Worm (Caenorhabditis elegans) whole organism, midembryonic: ENCODE data around the gene C24B5.4.

Experiments used
- T22C8.4 ChIP-seq: fragments of 200-800 bp; sonication (Bioruptor generic); IDR thresholded peaks from 2 replicates; pipeline ENCODE4 v1.3.6; 2022; ENCODE audit warnings: missing genetic modification characterization, missing compliant biosample characterization
- cog-1 ChIP-seq: sonication (generic microtip); optimal IDR thresholded peaks from 2 replicates; lab custom pipeline; 2016; ENCODE audit warnings: missing genetic modification characterization, missing compliant biosample characterization
- flt-1 ChIP-seq: fragments of 200-800 bp; sonication (Bioruptor generic); IDR thresholded peaks from 2 replicates; pipeline ENCODE4 v1.3.6; 2022; ENCODE audit warnings: missing genetic modification characterization, missing compliant biosample characterization
- klf-2 ChIP-seq: fragments of 200-800 bp; sonication (Bioruptor generic); conservative IDR thresholded peaks from 2 replicates; pipeline ENCODE4 v1.3.6; 2022; ENCODE audit warnings: missing genetic modification reagents, missing genetic modification characterization, missing compliant biosample characterization
- med-1 ChIP-seq: sonication (generic microtip); optimal IDR thresholded peaks from 2 replicates; lab custom pipeline; 2017; ENCODE audit warnings: missing genetic modification characterization, mild to moderate bottlenecking, missing compliant biosample characterization, antibody characterized with exemption, missing genetic modification reagents; ENCODE audit not compliant: insufficient read depth
- ref-1 ChIP-seq: fragments of 200-800 bp; sonication (Bioruptor generic); conservative IDR thresholded peaks from 2 replicates; pipeline ENCODE4 v1.3.6; 2022; ENCODE audit warnings: missing genetic modification reagents, missing genetic modification characterization, missing compliant biosample characterization
- tab-1 ChIP-seq: fragments of 200-800 bp; sonication (Bioruptor generic); IDR thresholded peaks from 2 replicates; pipeline ENCODE4 v1.3.6; 2022; ENCODE audit warnings: missing genetic modification characterization, missing compliant biosample characterization
- ztf-23 ChIP-seq: fragments of 200-800 bp; sonication (Bioruptor generic); IDR thresholded peaks from 2 replicates; pipeline ENCODE4 v1.3.6; 2022; ENCODE audit warnings: missing genetic modification reagents, missing genetic modification characterization, missing compliant biosample characterization
- ztf-29 ChIP-seq: fragments of 200-800 bp; sonication (Bioruptor generic); IDR thresholded peaks from 2 replicates; pipeline ENCODE4 v1.3.6; 2022; ENCODE audit warnings: missing genetic modification reagents, missing genetic modification characterization, missing compliant biosample characterization

C24B5.4 gene

DNA sequence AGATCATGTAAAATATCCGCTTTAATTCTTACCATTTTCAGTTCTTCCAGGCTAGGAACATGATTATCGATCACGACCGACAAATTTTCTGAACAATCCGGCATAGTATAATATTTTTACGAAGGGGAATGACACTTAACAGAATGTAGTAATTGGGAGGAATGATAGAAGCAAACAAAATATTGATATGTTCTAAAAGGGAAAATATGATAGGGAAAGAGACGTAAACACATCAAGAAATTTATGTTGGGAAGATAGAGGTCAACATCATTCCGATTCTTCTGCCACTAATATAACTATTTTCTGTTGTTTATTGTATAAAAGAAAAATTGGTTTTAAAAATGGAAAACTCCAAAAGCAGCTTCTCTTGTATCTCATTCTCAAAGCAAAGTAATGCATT lies at the start of gene C24B5.4:
TSS of gene C24B5.4 (minus strand) at position 206 of the 400 bp plus-strand sequence.
- TF ChIP-seq med-1 (GFP tag; lab: Kevin White, UChicago) = no peak
- TF ChIP-seq ztf-29 (GFP tag; lab: Robert Waterston, UW) = no peak
- no peak for TF ChIP-seq klf-2 (GFP tag; lab: Robert Waterston, UW)
- TF ChIP-seq T22C8.4 (GFP tag; lab: Robert Waterston, UW) = no peak
- TF ChIP-seq ref-1 (GFP tag; lab: Robert Waterston, UW) = no peak
- no peak for TF ChIP-seq cog-1 (tag; lab: Kevin White, UChicago)
- no peak for TF ChIP-seq ztf-23
- no peak for TF ChIP-seq flt-1 (GFP tag; lab: Robert Waterston, UW)
- no peak for TF ChIP-seq tab-1 (GFP tag; lab: Robert Waterston, UW)

- no peak for TF ChIP-seq T22C8.4 (GFP tag; lab: Robert Waterston, UW)
- TF ChIP-seq ref-1 (GFP tag; lab: Robert Waterston, UW) = no peak
These were observed 49.1 kb upstream of the C24B5.4 start, which contains the start of gene aat-2 for ce11 chrV:9246260-9246659. aat-2 (minus strand) TSS chrV:9246360.

DNA sequence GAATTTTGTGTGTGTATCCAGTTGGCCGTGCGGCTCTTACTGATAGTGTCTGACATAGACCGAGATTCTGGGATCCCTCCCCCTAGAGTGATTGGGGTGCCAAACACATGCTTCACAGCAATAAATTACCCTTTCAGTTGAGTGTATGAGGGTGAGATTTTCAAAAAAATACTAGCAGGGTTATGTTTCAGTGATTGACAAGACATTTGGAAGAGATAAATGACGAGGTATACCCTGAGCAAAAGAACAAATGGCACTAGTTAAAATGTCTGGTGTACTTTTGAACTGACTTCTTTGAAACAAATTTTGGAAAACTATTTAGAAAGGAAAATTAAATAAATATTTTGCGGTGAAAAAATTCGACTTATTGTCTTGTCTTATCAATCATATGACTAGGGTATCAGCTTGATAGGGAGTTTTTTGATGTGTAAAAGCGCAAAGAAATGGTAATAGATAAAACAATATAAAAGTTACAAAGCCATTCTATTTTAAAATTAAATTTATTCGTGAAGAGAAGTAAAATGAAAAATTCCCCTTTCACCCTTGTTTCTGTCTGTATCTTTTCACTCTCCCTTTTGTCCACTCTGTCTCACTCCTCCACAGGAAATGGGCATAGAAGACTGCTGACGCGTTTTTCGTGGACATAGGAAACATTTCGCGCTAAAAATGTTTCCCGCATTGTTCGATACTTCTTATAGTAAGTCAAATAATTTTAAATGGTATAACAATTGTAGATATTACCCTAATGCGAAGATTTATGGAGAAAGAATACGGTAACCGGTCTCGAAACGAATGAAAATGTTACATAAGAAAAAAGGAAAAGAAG lies 46.3 kb upstream of the C24B5.4 start, which contains the start of gene glo-4:
TSS of gene glo-4 (minus strand) at position 51 of the 826 bp plus-strand sequence.
- TF ChIP-seq ztf-23 = no peak
- TF ChIP-seq T22C8.4 (GFP tag; lab: Robert Waterston, UW) = no peak
- no peak for TF ChIP-seq tab-1 (GFP tag; lab: Robert Waterston, UW)
- no peak for TF ChIP-seq ref-1 (GFP tag; lab: Robert Waterston, UW)
- no peak for TF ChIP-seq klf-2 (GFP tag; lab: Robert Waterston, UW)
- no peak for TF ChIP-seq med-1 (GFP tag; lab: Kevin White, UChicago)
- TF ChIP-seq flt-1 (GFP tag; lab: Robert Waterston, UW) = no peak
- TF ChIP-seq ztf-29 (GFP tag; lab: Robert Waterston, UW) = no peak
- TF ChIP-seq cog-1 (tag; lab: Kevin White, UChicago) = no peak

DNA sequence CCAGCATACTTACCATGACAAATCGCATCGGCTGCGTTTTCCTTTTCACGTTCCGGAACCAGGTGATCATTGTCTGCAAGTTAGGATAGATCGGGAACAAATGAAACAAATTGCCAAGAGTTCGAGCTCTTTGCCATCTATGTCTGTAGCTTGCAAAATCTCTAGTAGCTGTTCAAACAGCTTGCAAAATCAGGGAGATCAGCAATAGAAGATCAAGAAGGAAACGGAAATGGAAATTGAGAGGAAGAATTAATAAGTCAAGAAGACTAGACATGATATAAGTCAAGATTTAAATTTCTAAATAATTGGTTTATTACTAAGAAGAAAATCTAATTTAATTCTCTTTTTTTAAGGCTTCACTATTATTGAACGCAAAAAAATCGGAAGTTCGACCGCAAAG lies 35.2 kb upstream of the C24B5.4 start, which contains the start of gene F07C3.3:
TSS of gene F07C3.3 (minus strand) at position 101 of the 400 bp plus-strand sequence.
- TF ChIP-seq ref-1 (GFP tag; lab: Robert Waterston, UW) (no peak), tab-1 (GFP tag; lab: Robert Waterston, UW) (no peak), med-1 (GFP tag; lab: Kevin White, UChicago) (no peak), klf-2 (GFP tag; lab: Robert Waterston, UW) (no peak), ztf-29 (GFP tag; lab: Robert Waterston, UW) (no peak), T22C8.4 (GFP tag; lab: Robert Waterston, UW) (no peak)

- TF ChIP-seq ref-1 (GFP tag; lab: Robert Waterston, UW) = no peak
These were observed 28.6 kb upstream of the C24B5.4 start, which contains the start of gene F07C3.2 for ce11 chrV:9225675-9226144. F07C3.2 (plus strand) TSS chrV:9226094.

DNA sequence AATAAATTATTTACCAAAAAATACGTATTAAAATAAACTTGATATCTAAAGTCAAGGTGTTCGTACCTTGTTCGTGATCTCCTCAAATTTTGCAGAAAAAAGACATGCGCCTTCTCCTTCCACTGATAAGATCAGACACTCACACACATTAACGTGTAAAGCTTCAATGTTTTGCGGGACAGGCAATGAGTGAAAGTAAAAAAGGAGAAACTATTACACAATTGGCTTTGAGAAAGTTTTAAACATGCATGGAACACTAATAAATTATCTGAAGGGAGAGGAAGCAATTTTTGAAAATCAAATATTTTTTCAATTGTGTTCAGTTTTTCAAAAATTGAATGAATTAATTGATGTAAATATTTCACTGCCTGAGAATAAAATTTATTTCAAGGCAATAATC lies 27.9 kb upstream of the C24B5.4 start:
- TF ChIP-seq ztf-23 (no peak), cog-1 (tag; lab: Kevin White, UChicago) (no peak)

- no peak for TF ChIP-seq klf-2 (GFP tag; lab: Robert Waterston, UW)
- no peak for TF ChIP-seq ref-1 (GFP tag; lab: Robert Waterston, UW)
- TF ChIP-seq cog-1 (tag; lab: Kevin White, UChicago) = no peak
- no peak for TF ChIP-seq tab-1 (GFP tag; lab: Robert Waterston, UW)
- no peak for TF ChIP-seq med-1 (GFP tag; lab: Kevin White, UChicago)
- TF ChIP-seq ztf-23 = no peak
- TF ChIP-seq flt-1 (GFP tag; lab: Robert Waterston, UW) = no peak
- TF ChIP-seq ztf-29 (GFP tag; lab: Robert Waterston, UW) = no peak
- no peak for TF ChIP-seq T22C8.4 (GFP tag; lab: Robert Waterston, UW)
These were observed 27.3 kb upstream of the C24B5.4 start for ce11 chrV:9224377-9224776.

- TF ChIP-seq ref-1 (GFP tag; lab: Robert Waterston, UW) (no peak), med-1 (GFP tag; lab: Kevin White, UChicago) (no peak), tab-1 (GFP tag; lab: Robert Waterston, UW) (no peak), T22C8.4 (GFP tag; lab: Robert Waterston, UW) (no peak), flt-1 (GFP tag; lab: Robert Waterston, UW) (no peak), klf-2 (GFP tag; lab: Robert Waterston, UW) (no peak), ztf-29 (GFP tag; lab: Robert Waterston, UW) (no peak), ztf-23 (no peak), cog-1 (tag; lab: Kevin White, UChicago) (no peak)
These were observed 25.7 kb upstream of the C24B5.4 start for ce11 chrV:9222819-9223218.

DNA sequence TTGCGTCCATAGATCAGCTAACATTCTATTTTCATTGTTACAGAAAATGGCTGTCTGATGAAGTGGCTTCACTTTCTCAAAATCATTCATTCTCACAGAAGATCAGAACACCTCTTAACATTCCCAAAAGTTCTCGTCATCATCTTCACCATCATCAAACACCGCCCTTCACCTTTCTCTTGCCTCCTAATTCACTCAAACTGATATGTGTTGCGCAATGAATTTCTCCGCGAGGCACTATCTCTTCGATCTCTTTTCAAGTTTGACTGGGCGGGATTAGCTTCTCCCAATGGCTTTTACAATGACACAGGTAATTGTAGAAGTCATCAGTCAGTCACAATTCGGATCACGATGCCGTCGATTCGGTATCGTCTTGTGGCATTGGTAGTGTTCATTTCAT lies 24.4 kb upstream of the C24B5.4 start, which contains the start of gene grd-6:
TSS of gene grd-6 (plus strand) at position 301 of the 400 bp plus-strand sequence.
- TF ChIP-seq cog-1 (tag; lab: Kevin White, UChicago) = no peak
- TF ChIP-seq ref-1 (GFP tag; lab: Robert Waterston, UW) = no peak

DNA sequence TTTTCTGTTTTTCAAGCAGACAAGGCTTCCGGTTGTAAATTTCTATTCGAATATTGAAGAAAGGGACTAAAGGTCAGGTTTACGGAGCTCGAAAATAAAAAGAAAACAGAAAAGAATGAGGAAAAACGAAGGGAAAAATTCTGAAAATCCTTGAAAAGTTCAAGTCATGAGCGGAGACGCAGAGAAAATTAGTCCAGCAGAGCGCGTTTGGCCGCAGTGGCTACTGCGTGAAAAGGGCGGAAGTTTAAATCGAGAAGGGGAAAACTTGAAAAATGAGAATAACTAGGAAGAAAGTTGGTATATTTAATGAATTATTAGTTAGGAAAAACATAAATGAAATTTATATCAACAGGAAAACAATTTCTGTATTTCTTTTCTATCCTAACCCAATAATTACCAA lies 23.3 kb upstream of the C24B5.4 start:
- TF ChIP-seq ref-1 (GFP tag; lab: Robert Waterston, UW) (no peak), tab-1 (GFP tag; lab: Robert Waterston, UW) (no peak)
